Fruit fly (Drosophila melanogaster): ENCODE measurements around the gene Gr93d.

dm6 chr3R:21837069-21837977 lies 9.1 kb downstream of the Gr93d start:
- TF ChIP-seq CG8478 (optimal IDR thresholded peaks at IDR 0.05) (no peak), CTCF (optimal IDR thresholded peaks at IDR 0.05) (no peak)
